Fruit fly (Drosophila melanogaster) whole organism, embryonic: ENCODE data around the gene CG16995.

ENCODE experiments used
- Atf6 ChIP-seq: fragments of 200-800 bp; sonication (Bioruptor generic); IDR thresholded peaks from 2 replicates; pipeline ENCODE4 v1.3.6; 2022; ENCODE audit warnings: missing biosample characterization, missing genetic modification characterization
- B-H1 ChIP-seq: fragments of 200-800 bp; sonication (Bioruptor generic); IDR thresholded peaks from 3 replicates; pipeline ENCODE4 v1.3.6; 2022; ENCODE audit warnings: missing biosample characterization, missing genetic modification characterization
- Bdp1 ChIP-seq: fragments of 200-800 bp; sonication (Bioruptor generic); optimal IDR thresholded peaks from 3 replicates; lab custom pipeline; 2016; ENCODE audit warnings: missing biosample characterization, missing genetic modification characterization
- CG10654 ChIP-seq: fragments of 200-800 bp; sonication (Bioruptor generic); optimal IDR thresholded peaks from 2 replicates; lab custom pipeline; 2016; ENCODE audit warnings: missing biosample characterization, missing genetic modification characterization
- CG10959 ChIP-seq: fragments of 200-800 bp; sonication (Bioruptor generic); IDR thresholded peaks from 2 replicates; pipeline ENCODE4 v1.3.6; 2022; ENCODE audit warnings: missing biosample characterization, missing genetic modification characterization
- CG11695 ChIP-seq: fragments of 200-800 bp; sonication (Bioruptor generic); IDR thresholded peaks from 3 replicates; pipeline ENCODE4 v1.3.6; 2022; ENCODE audit warnings: missing biosample characterization, missing genetic modification characterization
- CG12769 ChIP-seq: fragments of 200-800 bp; sonication (Bioruptor generic); optimal IDR thresholded peaks from 2 replicates; lab custom pipeline; 2019; ENCODE audit warnings: missing biosample characterization, mild to moderate bottlenecking, missing genetic modification characterization, moderate library complexity
- CG13424 ChIP-seq: fragments of 200-800 bp; sonication (Bioruptor generic); optimal IDR thresholded peaks from 2 replicates; lab custom pipeline; 2019; ENCODE audit warnings: missing biosample characterization, mild to moderate bottlenecking, missing genetic modification characterization, moderate library complexity
- CG14710 ChIP-seq: fragments of 200-800 bp; sonication (Bioruptor generic); optimal IDR thresholded peaks from 3 replicates; lab custom pipeline; 2019; ENCODE audit warnings: missing biosample characterization, mild to moderate bottlenecking, missing genetic modification characterization, moderate library complexity
- CG1529 ChIP-seq: fragments of 200-800 bp; sonication (Bioruptor generic); optimal IDR thresholded peaks from 3 replicates; lab custom pipeline; 2018; ENCODE audit warnings: missing biosample characterization, missing genetic modification characterization
- CG1647 ChIP-seq: fragments of 200-800 bp; sonication (Bioruptor generic); optimal IDR thresholded peaks from 3 replicates; lab custom pipeline; 2016; ENCODE audit warnings: missing biosample characterization, missing genetic modification characterization
- CG17186 ChIP-seq: fragments of 200-800 bp; sonication (Bioruptor generic); optimal IDR thresholded peaks from 3 replicates; lab custom pipeline; 2017; ENCODE audit warnings: missing biosample characterization, missing genetic modification reagents, missing genetic modification characterization
- CG18011 ChIP-seq: fragments of 200-800 bp; sonication (Bioruptor generic); optimal IDR thresholded peaks from 2 replicates; lab custom pipeline; 2017; ENCODE audit warnings: missing biosample characterization, missing genetic modification characterization, mild to moderate bottlenecking, moderate library complexity, missing genotype
- CG18764 ChIP-seq: fragments of 200-800 bp; sonication (Bioruptor generic); optimal IDR thresholded peaks from 3 replicates; lab custom pipeline; 2016; ENCODE audit warnings: missing biosample characterization, missing genetic modification characterization
- CG2129 ChIP-seq: fragments of 200-800 bp; sonication (Bioruptor generic); IDR thresholded peaks from 2 replicates; pipeline ENCODE4 v1.3.6; 2022; ENCODE audit warnings: missing biosample characterization, missing genetic modification characterization; ENCODE audit not compliant: partially characterized antibody
- CG31365 ChIP-seq: fragments of 200-800 bp; sonication (Bioruptor generic); optimal IDR thresholded peaks from 2 replicates; lab custom pipeline; 2018; ENCODE audit warnings: missing biosample characterization, mild to moderate bottlenecking, missing genetic modification characterization
- CG31388 ChIP-seq: fragments of 200-800 bp; sonication (Bioruptor generic); optimal IDR thresholded peaks from 2 replicates; lab custom pipeline; 2016; ENCODE audit warnings: missing biosample characterization, missing genetic modification characterization
- CG3838 ChIP-seq: fragments of 200-800 bp; sonication (Bioruptor generic); optimal IDR thresholded peaks from 3 replicates; lab custom pipeline; 2016; ENCODE audit warnings: missing biosample characterization, missing genetic modification characterization
- CG7839 ChIP-seq: fragments of 200-800 bp; sonication (Bioruptor generic); optimal IDR thresholded peaks from 3 replicates; lab custom pipeline; 2018; ENCODE audit warnings: missing biosample characterization, mild to moderate bottlenecking, missing genetic modification characterization, moderate library complexity
- CG8281 ChIP-seq: fragments of 200-800 bp; sonication (Bioruptor generic); optimal IDR thresholded peaks from 2 replicates; lab custom pipeline; 2018; ENCODE audit warnings: missing biosample characterization, mild to moderate bottlenecking, missing genetic modification characterization, moderate library complexity
- CG8290 ChIP-seq, 3 experiments: fragments of 200-800 bp; sonication (Bioruptor generic); optimal IDR thresholded peaks; 2 replicates each; lab custom pipeline; 2016 to 2019; ENCODE audit warnings: missing biosample characterization in 3 of 3, missing genetic modification characterization in 3 of 3, mild to moderate bottlenecking in 2 of 3, moderate library complexity in 1 of 3
- Doc2 ChIP-seq: fragments of 200-800 bp; sonication (Bioruptor generic); IDR thresholded peaks from 2 replicates; pipeline ENCODE4 v1.3.6; 2022; ENCODE audit warnings: missing biosample characterization, missing genetic modification characterization
- Ets65A ChIP-seq: fragments of 200-800 bp; sonication (Bioruptor generic); peaks from one replicate; lab custom pipeline; 2016; ENCODE audit warnings: missing biosample characterization, missing genetic modification characterization
- HHEX ChIP-seq: fragments of 200-800 bp; sonication (Bioruptor generic); optimal IDR thresholded peaks from 3 replicates; lab custom pipeline; 2017; ENCODE audit warnings: missing biosample characterization, mild to moderate bottlenecking, missing genetic modification characterization, missing genetic modification reagents
- Hand ChIP-seq: fragments of 200-800 bp; sonication (Bioruptor generic); optimal IDR thresholded peaks from 2 replicates; lab custom pipeline; 2017; ENCODE audit warnings: mild to moderate bottlenecking, missing biosample characterization, missing genetic modification reagents, missing genetic modification characterization
- MESR4 ChIP-seq: fragments of 200-800 bp; sonication (Bioruptor generic); optimal IDR thresholded peaks from 2 replicates; lab custom pipeline; 2018; ENCODE audit warnings: missing biosample characterization, mild to moderate bottlenecking, missing genetic modification characterization, moderate library complexity
- NC2β ChIP-seq: fragments of 200-800 bp; sonication (Bioruptor generic); optimal IDR thresholded peaks from 2 replicates; lab custom pipeline; 2016; ENCODE audit warnings: missing biosample characterization, missing genetic modification characterization
- Neu2 ChIP-seq: fragments of 200-800 bp; sonication (Bioruptor generic); optimal IDR thresholded peaks from 3 replicates; lab custom pipeline; 2016; ENCODE audit warnings: missing biosample characterization, missing genetic modification characterization, borderline replicate concordance
- NfI ChIP-seq: fragments of 200-800 bp; sonication (Bioruptor generic); optimal IDR thresholded peaks from 3 replicates; lab custom pipeline; 2018; ENCODE audit warnings: missing biosample characterization, mild to moderate bottlenecking, missing genetic modification characterization, moderate library complexity
- Tbp ChIP-seq: fragments of >200 bp; optimal IDR thresholded peaks from 2 replicates; lab custom pipeline; 2018; ENCODE audit warnings: missing biosample characterization, missing genetic modification characterization
- Usf ChIP-seq: fragments of 200-800 bp; sonication (Bioruptor generic); optimal IDR thresholded peaks from 2 replicates; lab custom pipeline; 2017; ENCODE audit warnings: missing genotype, missing biosample characterization, missing genetic modification characterization
- Xbp1 ChIP-seq: fragments of 200-800 bp; sonication (Bioruptor generic); optimal IDR thresholded peaks from 3 replicates; lab custom pipeline; 2016; ENCODE audit warnings: missing biosample characterization, mild to moderate bottlenecking, missing genetic modification characterization
- ab ChIP-seq: fragments of 200-800 bp; sonication (Bioruptor generic); optimal IDR thresholded peaks from 2 replicates; lab custom pipeline; 2016; ENCODE audit warnings: missing biosample characterization, missing genetic modification characterization
- aop ChIP-seq: fragments of 200-800 bp; sonication (Bioruptor generic); IDR thresholded peaks from 2 replicates; pipeline ENCODE4 v1.3.6; 2022; ENCODE audit warnings: missing biosample characterization, missing genetic modification characterization
- ase ChIP-seq: fragments of 200-800 bp; sonication (Bioruptor generic); IDR thresholded peaks from 3 replicates; pipeline ENCODE4 v1.3.6; 2022; ENCODE audit warnings: missing biosample characterization, missing genetic modification characterization
- ato ChIP-seq: fragments of 200-800 bp; sonication (Bioruptor generic); IDR thresholded peaks from 2 replicates; pipeline ENCODE4 v1.3.6; 2022; ENCODE audit warnings: missing biosample characterization, missing genetic modification characterization; ENCODE audit not compliant: partially characterized antibody
- bab2 ChIP-seq: fragments of 200-800 bp; sonication (Bioruptor generic); optimal IDR thresholded peaks from 2 replicates; lab custom pipeline; 2016; ENCODE audit warnings: missing biosample characterization, missing genetic modification characterization
- bcd ChIP-seq: fragments of 200-800 bp; sonication (Bioruptor generic); optimal IDR thresholded peaks from 2 replicates; lab custom pipeline; 2017; ENCODE audit warnings: missing biosample characterization, mild to moderate bottlenecking, missing genetic modification characterization
- br ChIP-seq: fragments of >200 bp; optimal IDR thresholded peaks from 2 replicates; lab custom pipeline; 2017
- ci ChIP-seq: fragments of 200-800 bp; sonication (Bioruptor generic); IDR thresholded peaks from 3 replicates; pipeline ENCODE4 v1.3.6; 2022; ENCODE audit warnings: missing biosample characterization, missing genetic modification characterization
- dimm ChIP-seq: fragments of 200-800 bp; sonication (Bioruptor generic); IDR thresholded peaks from 2 replicates; pipeline ENCODE4 v1.3.6; 2022; ENCODE audit warnings: missing biosample characterization, missing genetic modification characterization
- exex ChIP-seq: fragments of 200-800 bp; sonication (Bioruptor generic); optimal IDR thresholded peaks from 4 replicates; lab custom pipeline; 2018; ENCODE audit warnings: missing biosample characterization, mild to moderate bottlenecking, missing genetic modification characterization, moderate library complexity
- gcm ChIP-seq: fragments of 200-800 bp; sonication (Bioruptor generic); optimal IDR thresholded peaks from 2 replicates; lab custom pipeline; 2019; ENCODE audit warnings: missing biosample characterization, mild to moderate bottlenecking, missing genetic modification characterization, moderate library complexity
- hth ChIP-seq: fragments of >200 bp; optimal IDR thresholded peaks from 2 replicates; lab custom pipeline; 2017; ENCODE audit warnings: inconsistent platforms
- nerfin-1 ChIP-seq: fragments of 200-800 bp; sonication (Bioruptor generic); optimal IDR thresholded peaks from 3 replicates; lab custom pipeline; 2019; ENCODE audit warnings: missing biosample characterization, mild to moderate bottlenecking, missing genetic modification characterization, moderate library complexity
- oc ChIP-seq: fragments of 200-800 bp; sonication (Bioruptor generic); optimal IDR thresholded peaks from 2 replicates; lab custom pipeline; 2018; ENCODE audit warnings: missing biosample characterization, mild to moderate bottlenecking, missing genetic modification characterization, moderate library complexity
- ranshi ChIP-seq: fragments of 200-800 bp; sonication (Bioruptor generic); IDR thresholded peaks from 2 replicates; pipeline ENCODE4 v1.3.6; 2022; ENCODE audit warnings: missing biosample characterization, missing genetic modification characterization
- sd ChIP-seq: fragments of 200-800 bp; sonication (Bioruptor generic); optimal IDR thresholded peaks from 3 replicates; lab custom pipeline; 2018; ENCODE audit warnings: missing biosample characterization, mild to moderate bottlenecking, missing genetic modification characterization, moderate library complexity
- slbo ChIP-seq: fragments of 200-800 bp; sonication (Bioruptor generic); IDR thresholded peaks from 2 replicates; pipeline ENCODE4 v1.3.6; 2022; ENCODE audit warnings: missing biosample characterization, missing genetic modification characterization
- sna ChIP-seq: fragments of 200-800 bp; sonication (Bioruptor generic); IDR thresholded peaks from 2 replicates; pipeline ENCODE4 v1.3.6; 2022; ENCODE audit warnings: missing biosample characterization, missing genetic modification characterization; ENCODE audit not compliant: partially characterized antibody
- tgo ChIP-seq: fragments of 200-800 bp; sonication (Bioruptor generic); IDR thresholded peaks from 3 replicates; pipeline ENCODE4 v1.3.6; 2022; ENCODE audit warnings: missing biosample characterization, missing genetic modification characterization
- tna ChIP-seq: fragments of 200-800 bp; sonication (Bioruptor generic); IDR thresholded peaks from 2 replicates; pipeline ENCODE4 v1.3.6; 2022; ENCODE audit warnings: missing biosample characterization, missing genetic modification characterization; ENCODE audit not compliant: partially characterized antibody

Gene CG16995

dm6 chr2L:2357228-2357656 is 49.5 kb downstream of the CG16995 start, which contains the start of gene CG9967 (continued):
- TF ChIP-seq CG1647 (GFP tag; lab: Kevin White, UChicago) (no peak), CG11695 (GFP tag; lab: Robert Waterston, UW) (no peak), Doc2 (GFP tag; lab: Robert Waterston, UW) (no peak), Usf (GFP tag; lab: Kevin White, UChicago) (no peak), Bdp1 (GFP tag; lab: Kevin White, UChicago) (no peak), ase (no peak), ab (GFP tag; lab: Kevin White, UChicago) (no peak), CG17186 (GFP tag; lab: Kevin White, UChicago) (peak; percentile 36), ranshi (GFP tag; lab: Robert Waterston, UW) (no peak), Xbp1 (GFP tag; lab: Kevin White, UChicago) (peak; percentile 2), CG2129 (GFP tag; lab: Robert Waterston, UW) (no peak), nerfin-1 (no peak), br (no peak), CG12769 (tag; lab: Kevin White, UChicago) (no peak), Atf6 (GFP tag; lab: Robert Waterston, UW) (no peak), oc (no peak), gcm (GFP tag; lab: Kevin White, UChicago) (no peak), hth (no peak), CG18764 (GFP tag; lab: Kevin White, UChicago) (no peak), CG10959 (GFP tag; lab: Robert Waterston, UW) (no peak), HHEX (GFP tag; lab: Kevin White, UChicago) (no peak), bcd (no peak), CG18011 (no peak), slbo (GFP tag; lab: Robert Waterston, UW) (no peak), MESR4 (no peak), NC2β (no peak), B-H1 (GFP tag; lab: Robert Waterston, UW) (no peak), CG7839 (tag; lab: Kevin White, UChicago) (no peak), CG1529 (no peak), CG31388 (GFP tag; lab: Kevin White, UChicago) (no peak), exex (tag; lab: Kevin White, UChicago) (no peak), CG8290 (GFP tag; optimal IDR thresholded peaks at IDR 0.05; lab: Kevin White, UChicago) (no peak), CG8290 (tag; optimal IDR thresholded peaks at IDR 0.05; lab: Kevin White, UChicago) (no peak), CG3838 (GFP tag; lab: Kevin White, UChicago) (no peak), CG8281 (no peak), Tbp (GFP tag; lab: Kevin White, UChicago) (no peak), CG13424 (tag; lab: Kevin White, UChicago) (peak; percentile 31), sd (tag; lab: Kevin White, UChicago) (no peak), Hand (GFP tag; lab: Kevin White, UChicago) (no peak), ci (GFP tag; lab: Robert Waterston, UW) (no peak), tna (GFP tag; lab: Robert Waterston, UW) (no peak), sna (GFP tag; lab: Robert Waterston, UW) (no peak), tgo (GFP tag; lab: Robert Waterston, UW) (no peak), ato (GFP tag; lab: Robert Waterston, UW) (no peak), CG31365 (no peak), aop (GFP tag; lab: Robert Waterston, UW) (no peak), Neu2 (GFP tag; lab: Kevin White, UChicago) (no peak), CG14710 (tag; lab: Kevin White, UChicago) (peak; percentile 51), dimm (no peak), CG10654 (GFP tag; lab: Kevin White, UChicago) (no peak), Ets65A (no peak), bab2 (GFP tag; lab: Kevin White, UChicago) (no peak), NfI (GFP tag; lab: Kevin White, UChicago) (no peak)
